Worm (Caenorhabditis elegans) whole organism, L4 larva: ENCODE data around the gene zip-1.

ENCODE experiments used
- aly-2 ChIP-seq: sonication (generic microtip); optimal IDR thresholded peaks from 2 replicates; lab custom pipeline; 2018; ENCODE audit warnings: missing biosample characterization, missing genetic modification characterization
- gei-8 ChIP-seq: fragments of 200-800 bp; sonication (Bioruptor generic); optimal IDR thresholded peaks from 2 replicates; lab custom pipeline; 2018; ENCODE audit warnings: mild to moderate bottlenecking, missing genetic modification characterization, missing compliant biosample characterization
- hlh-30 ChIP-seq: sonication (generic microtip); optimal IDR thresholded peaks from 2 replicates; lab custom pipeline; 2017; ENCODE audit warnings: antibody characterized with exemption, mild to moderate bottlenecking, missing genetic modification characterization, missing compliant biosample characterization; ENCODE audit not compliant: insufficient read depth
- lin-39 ChIP-seq: fragments of 150-350 bp; optimal IDR thresholded peaks from 2 replicates; lab custom pipeline; 2014; ENCODE audit warnings: missing biosample characterization, missing genetic modification reagents, missing genetic modification characterization
- nhr-237 ChIP-seq: sonication (generic microtip); optimal IDR thresholded peaks from 2 replicates; lab custom pipeline; 2017; ENCODE audit warnings: missing biosample characterization, missing genetic modification characterization
- tag-97 ChIP-seq: fragments of 200-800 bp; sonication (Bioruptor generic); IDR thresholded peaks from 2 replicates; pipeline ENCODE4 v1.3.6; 2022; ENCODE audit warnings: missing genetic modification characterization, missing compliant biosample characterization
- unc-39 ChIP-seq: sonication (generic microtip); optimal IDR thresholded peaks from 2 replicates; lab custom pipeline; 2017; ENCODE audit warnings: missing biosample characterization, missing genetic modification characterization

- no peak for TF ChIP-seq hlh-30
- TF ChIP-seq lin-39 (tag; lab: Kevin White, UChicago): no peak
- no peak for TF ChIP-seq unc-39 (tag; lab: Kevin White, UChicago)
- TF ChIP-seq aly-2 (tag; lab: Kevin White, UChicago): no peak
- TF ChIP-seq gei-8: no peak
- no peak for TF ChIP-seq nhr-237 (tag; lab: Kevin White, UChicago)
- no peak for TF ChIP-seq tag-97 (GFP tag; lab: Robert Waterston, UW)
Measured at ce11 chrIII:12315179-12315578, 18.4 kb upstream of the zip-1 start, which contains the start of gene Y75B8A.37.
